Fruit fly (Drosophila melanogaster): Measurements from ENCODE around the gene Rsph9.
A peak's percentile ranks its signal among the peaks of the same experiment; 100 is the strongest.

Gene Rsph9

DNA sequence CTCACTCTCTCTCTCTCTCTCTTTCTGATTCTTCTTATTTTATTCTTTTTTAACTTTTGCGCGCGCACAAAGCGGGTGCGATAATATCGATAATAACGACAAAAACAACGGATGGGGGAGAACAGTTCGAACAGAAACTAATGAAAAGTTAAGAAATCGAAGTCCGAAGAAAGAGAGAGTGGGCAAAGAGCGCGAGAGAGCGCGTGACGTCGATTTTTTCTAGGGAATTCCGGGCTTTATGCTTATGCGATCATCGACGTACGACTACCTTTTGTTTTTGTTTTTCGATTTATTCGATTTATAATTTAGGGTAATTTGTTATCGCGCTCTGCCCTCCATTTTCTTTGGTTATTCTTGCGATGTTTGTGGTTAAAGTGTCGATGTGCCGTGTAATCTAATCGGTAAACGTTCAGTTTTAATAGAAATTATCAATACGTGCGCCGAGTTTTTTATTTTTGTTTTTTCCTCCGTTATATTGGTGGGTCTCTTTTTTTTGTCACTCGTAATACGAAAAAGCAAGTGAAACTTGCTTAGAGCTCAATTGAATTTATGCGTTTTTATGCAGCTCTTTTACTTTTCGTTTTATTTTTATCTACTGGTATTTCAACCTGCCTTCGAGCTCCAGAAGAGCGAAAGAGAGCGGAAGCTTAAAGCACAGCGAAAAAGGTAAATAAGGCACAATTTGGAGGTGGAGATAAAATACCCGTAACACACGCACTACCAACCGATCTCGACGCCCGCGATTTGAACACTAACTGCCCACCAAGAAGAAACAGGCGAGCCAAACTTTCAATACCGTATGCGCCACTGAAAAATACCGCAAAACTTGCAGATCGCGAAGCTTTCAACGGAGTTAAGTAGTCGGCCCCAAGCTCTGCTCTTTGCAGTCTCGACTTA lies 37.4 kb upstream of the Rsph9 start, which contains the start of gene dl (continued):
- TF ChIP-seq Ptx1 (GFP tag; IDR thresholded peaks at IDR 0.05) (peak; percentile 20; the same call in 1 of the 2 replicates), pros (GFP tag; optimal IDR thresholded peaks at IDR 0.05) (no peak), CG12744 (GFP tag; optimal IDR thresholded peaks at IDR 0.05) (no peak), abd-A (tag; optimal IDR thresholded peaks at IDR 0.05) (peak; percentile 69), CG9932 (GFP tag; IDR thresholded peaks at IDR 0.05) (peak; percentile 33; the same call in 1 of the 2 replicates), dmrt11E (tag; optimal IDR thresholded peaks at IDR 0.05) (no peak), tin (GFP tag; optimal IDR thresholded peaks at IDR 0.05) (no peak), stwl (tag; optimal IDR thresholded peaks at IDR 0.05) (peak; percentile 24), sens (GFP tag) (peak; percentile 80), Sin3A (optimal IDR thresholded peaks at IDR 0.05) (no peak), CG11696 (GFP tag; IDR thresholded peaks at IDR 0.05) (0 out of 2 replicates have a peak, but pooled peaks have one; percentile 30), repo (GFP tag; optimal IDR thresholded peaks at IDR 0.05) (peak; percentile 5), CG34376 (GFP tag; optimal IDR thresholded peaks at IDR 0.05) (peak; percentile 46), B-H2 (GFP tag; optimal IDR thresholded peaks at IDR 0.05) (no peak), eve (GFP tag; optimal IDR thresholded peaks at IDR 0.05) (peak in 1 of 2 experiments; percentile 83), CG30403 (GFP tag; optimal IDR thresholded peaks at IDR 0.05) (no peak), Rfx (GFP tag; IDR thresholded peaks at IDR 0.05) (peak; percentile 27; the same call in 1 of the 2 replicates), CG12769 (tag; optimal IDR thresholded peaks at IDR 0.05) (peak; percentile 61), CG6175 (GFP tag; IDR thresholded peaks at IDR 0.05) (0 out of 3 replicates have a peak, but pooled peaks have one; percentile 53), CG6254 (GFP tag; optimal IDR thresholded peaks at IDR 0.05) (no peak), CG14860 (GFP tag; IDR thresholded peaks at IDR 0.05; ENCODE audit: partially characterized antibody) (no peak), gfzf (GFP tag; optimal IDR thresholded peaks at IDR 0.05) (peak; percentile 10), HLHmδ (GFP tag; optimal IDR thresholded peaks at IDR 0.05) (no peak), mirr (GFP tag; optimal IDR thresholded peaks at IDR 0.05) (peak; percentile 21), lbe (GFP tag; optimal IDR thresholded peaks at IDR 0.05) (peak; percentile 1), CG8290 (GFP tag; optimal IDR thresholded peaks at IDR 0.05) (no peak), CG8290 (tag; optimal IDR thresholded peaks at IDR 0.05) (peak in 1 of 2 experiments; percentile 57), CG32767 (GFP tag; IDR thresholded peaks at IDR 0.05) (no peak), Nf-YA (GFP tag; IDR thresholded peaks at IDR 0.05) (no peak), CG4424 (GFP tag; optimal IDR thresholded peaks at IDR 0.05) (peak; percentile 11), Mes4 (GFP tag; optimal IDR thresholded peaks at IDR 0.05) (no peak), CG4617 (GFP tag; optimal IDR thresholded peaks at IDR 0.05; ENCODE audit: borderline replicate concordance) (no peak), sd (tag; optimal IDR thresholded peaks at IDR 0.05) (peak; percentile 68), Dp (GFP tag; optimal IDR thresholded peaks at IDR 0.05) (peak; percentile 27), kni (GFP tag; optimal IDR thresholded peaks at IDR 0.05) (peak; percentile 75), CG13624 (GFP tag; optimal IDR thresholded peaks at IDR 0.05) (peak; percentile 42), CG18764 (GFP tag; optimal IDR thresholded peaks at IDR 0.05) (no peak), CG12071 (GFP tag; optimal IDR thresholded peaks at IDR 0.05) (no peak), cato (GFP tag; optimal IDR thresholded peaks at IDR 0.05; ENCODE audit: borderline replicate concordance) (no peak), ftz-f1 (GFP tag; optimal IDR thresholded peaks at IDR 0.05) (no peak), bsh (GFP tag; optimal IDR thresholded peaks at IDR 0.05) (peak; percentile 2 to 43), D19B (GFP tag; optimal IDR thresholded peaks at IDR 0.05) (peak; percentile 84), zen2 (GFP tag; IDR thresholded peaks at IDR 0.05; ENCODE audit: partially characterized antibody) (peak; percentile 17; the same call in 1 of the 3 replicates), D19A (tag; optimal IDR thresholded peaks at IDR 0.05) (peak; percentile 10), CG15514 (GFP tag; optimal IDR thresholded peaks at IDR 0.05) (peak; percentile 14), Bgb (GFP tag; IDR thresholded peaks at IDR 0.05; ENCODE audit: partially characterized antibody) (peak; percentile 36; the same call in 1 of the 2 replicates), CG7839 (tag; optimal IDR thresholded peaks at IDR 0.05) (no peak), ERR (GFP tag; optimal IDR thresholded peaks at IDR 0.05) (peak; percentile 1)
